Fruit fly (Drosophila melanogaster) whole organism, embryonic: ENCODE measurements around the gene edin.

ENCODE experiments used
- Bdp1 ChIP-seq: fragments of 200-800 bp; sonication (Bioruptor generic); optimal IDR thresholded peaks from 3 replicates; lab custom pipeline; 2016; ENCODE audit warnings: missing biosample characterization, missing genetic modification characterization
- Bteb2 ChIP-seq: fragments of 200-800 bp; sonication (Bioruptor generic); optimal IDR thresholded peaks from 2 replicates; lab custom pipeline; 2016; ENCODE audit warnings: missing biosample characterization, missing genetic modification characterization
- CG10543 ChIP-seq: fragments of 200-800 bp; sonication (Bioruptor generic); optimal IDR thresholded peaks from 3 replicates; lab custom pipeline; 2017; ENCODE audit warnings: missing biosample characterization, mild to moderate bottlenecking, missing genetic modification characterization, moderate library complexity
- CG11085 ChIP-seq: fragments of 200-800 bp; sonication (Bioruptor generic); IDR thresholded peaks from 2 replicates; pipeline ENCODE4 v1.3.6; 2022; ENCODE audit warnings: missing biosample characterization, missing genetic modification characterization
- CG12942 ChIP-seq: fragments of 200-800 bp; sonication (Bioruptor generic); optimal IDR thresholded peaks from 3 replicates; lab custom pipeline; 2016; ENCODE audit warnings: missing biosample characterization, missing genetic modification characterization
- CG13296 ChIP-seq: fragments of 200-800 bp; sonication (Bioruptor generic); optimal IDR thresholded peaks from 3 replicates; lab custom pipeline; 2018; ENCODE audit warnings: missing biosample characterization, mild to moderate bottlenecking, missing genetic modification characterization
- CG14667 ChIP-seq: fragments of 200-800 bp; sonication (Bioruptor generic); IDR thresholded peaks from 2 replicates; pipeline ENCODE4 v1.3.6; 2022; ENCODE audit warnings: missing biosample characterization, missing genetic modification characterization
- CG15073 ChIP-seq: fragments of 200-800 bp; sonication (Bioruptor generic); optimal IDR thresholded peaks from 2 replicates; lab custom pipeline; 2016; ENCODE audit warnings: missing biosample characterization, missing genetic modification characterization
- CG15269 ChIP-seq: fragments of 200-800 bp; sonication (Bioruptor generic); optimal IDR thresholded peaks from 2 replicates; lab custom pipeline; 2018; ENCODE audit warnings: missing biosample characterization, mild to moderate bottlenecking, missing genetic modification characterization, moderate library complexity
- CG15514 ChIP-seq: fragments of 200-800 bp; sonication (Bioruptor generic); optimal IDR thresholded peaks from 3 replicates; lab custom pipeline; 2017; ENCODE audit warnings: missing biosample characterization, missing genetic modification characterization, mild to moderate bottlenecking, moderate library complexity, missing genetic modification reagents
- CG17568 ChIP-seq: fragments of 200-800 bp; sonication (Bioruptor generic); optimal IDR thresholded peaks from 2 replicates; lab custom pipeline; 2018; ENCODE audit warnings: missing biosample characterization, mild to moderate bottlenecking, missing genetic modification characterization, moderate library complexity
- CG1792 ChIP-seq: fragments of 200-800 bp; sonication (Bioruptor generic); optimal IDR thresholded peaks from 2 replicates; lab custom pipeline; 2016; ENCODE audit warnings: missing biosample characterization, missing genetic modification characterization
- CG1832 ChIP-seq: fragments of 200-800 bp; sonication (Bioruptor generic); optimal IDR thresholded peaks from 2 replicates; lab custom pipeline; 2017; ENCODE audit warnings: missing biosample characterization, mild to moderate bottlenecking, missing genetic modification characterization, inconsistent platforms
- CG2712 ChIP-seq: fragments of 200-800 bp; optimal IDR thresholded peaks from 3 replicates; lab custom pipeline; 2019; ENCODE audit warnings: missing biosample characterization, mild to moderate bottlenecking, missing genetic modification characterization, moderate library complexity
- CG2875 ChIP-seq: fragments of 200-800 bp; sonication (Bioruptor generic); optimal IDR thresholded peaks from 2 replicates; lab custom pipeline; 2017; ENCODE audit warnings: missing biosample characterization, mild to moderate bottlenecking, missing genetic modification characterization, missing genetic modification reagents
- CG31441 ChIP-seq: fragments of 200-800 bp; sonication (Bioruptor generic); IDR thresholded peaks from 2 replicates; pipeline ENCODE4 v1.3.6; 2022; ENCODE audit warnings: missing biosample characterization, missing genetic modification characterization
- CG3407 ChIP-seq: fragments of 200-800 bp; sonication (Bioruptor generic); optimal IDR thresholded peaks from 2 replicates; lab custom pipeline; 2018; ENCODE audit warnings: missing biosample characterization, mild to moderate bottlenecking, missing genetic modification characterization
- CG42726 ChIP-seq: fragments of 200-800 bp; sonication (Bioruptor generic); IDR thresholded peaks from 2 replicates; pipeline ENCODE4 v1.3.6; 2022; ENCODE audit warnings: missing biosample characterization, missing genetic modification characterization; ENCODE audit not compliant: partially characterized antibody
- CG6175 ChIP-seq: fragments of 200-800 bp; sonication (Bioruptor generic); IDR thresholded peaks from 3 replicates; pipeline ENCODE4 v1.3.6; 2022; ENCODE audit warnings: missing biosample characterization, missing genetic modification characterization
- CG6254 ChIP-seq: fragments of 200-800 bp; sonication (Bioruptor generic); optimal IDR thresholded peaks from 3 replicates; lab custom pipeline; 2017; ENCODE audit warnings: mild to moderate bottlenecking, missing biosample characterization, missing genetic modification reagents, missing genetic modification characterization
- CG7987 ChIP-seq: fragments of 200-800 bp; sonication (Bioruptor generic); optimal IDR thresholded peaks from 2 replicates; lab custom pipeline; 2018; ENCODE audit warnings: missing biosample characterization, mild to moderate bottlenecking, missing genetic modification characterization, moderate library complexity
- Dip3 ChIP-seq: fragments of 200-800 bp; sonication (Bioruptor generic); optimal IDR thresholded peaks from 3 replicates; lab custom pipeline; 2016; ENCODE audit warnings: missing biosample characterization, missing genetic modification characterization
- Fer1 ChIP-seq: fragments of 200-800 bp; sonication (Bioruptor generic); optimal IDR thresholded peaks from 2 replicates; lab custom pipeline; 2017; ENCODE audit warnings: missing biosample characterization, mild to moderate bottlenecking, missing genetic modification characterization
- H15 ChIP-seq: fragments of 200-800 bp; sonication (Bioruptor generic); IDR thresholded peaks from 3 replicates; pipeline ENCODE4 v1.3.6; 2022; ENCODE audit warnings: missing biosample characterization, missing genetic modification characterization
- Med ChIP-seq: fragments of 200-800 bp; sonication (Bioruptor generic); peaks from one replicate; lab custom pipeline; 2016; ENCODE audit warnings: missing biosample characterization, missing genetic modification characterization, mild to moderate bottlenecking, inconsistent platforms, moderate library complexity
- Mrtf ChIP-seq: fragments of 200-800 bp; sonication (Bioruptor generic); IDR thresholded peaks from 3 replicates; pipeline ENCODE4 v1.3.6; 2022; ENCODE audit warnings: missing biosample characterization, missing genetic modification characterization
- NfI ChIP-seq: fragments of 200-800 bp; sonication (Bioruptor generic); optimal IDR thresholded peaks from 3 replicates; lab custom pipeline; 2018; ENCODE audit warnings: missing biosample characterization, mild to moderate bottlenecking, missing genetic modification characterization, moderate library complexity
- Side ChIP-seq: fragments of 200-800 bp; sonication (Bioruptor generic); optimal IDR thresholded peaks from 2 replicates; lab custom pipeline; 2016; ENCODE audit warnings: missing biosample characterization, missing genetic modification characterization
- Sox100B ChIP-seq: fragments of 200-800 bp; sonication (Bioruptor generic); optimal IDR thresholded peaks from 3 replicates; lab custom pipeline; 2018; ENCODE audit warnings: missing biosample characterization, mild to moderate bottlenecking, missing genetic modification characterization
- Ssrp ChIP-seq: fragments of 200-800 bp; sonication (Bioruptor generic); optimal IDR thresholded peaks from 2 replicates; lab custom pipeline; 2018; ENCODE audit warnings: missing biosample characterization, mild to moderate bottlenecking, missing genetic modification characterization, moderate library complexity
- Xbp1 ChIP-seq: fragments of 200-800 bp; sonication (Bioruptor generic); optimal IDR thresholded peaks from 3 replicates; lab custom pipeline; 2016; ENCODE audit warnings: missing biosample characterization, mild to moderate bottlenecking, missing genetic modification characterization
- ara ChIP-seq: fragments of 200-800 bp; sonication (Bioruptor generic); IDR thresholded peaks from 2 replicates; pipeline ENCODE4 v1.3.6; 2022; ENCODE audit warnings: missing biosample characterization, missing genetic modification characterization
- chif ChIP-seq, 2 experiments: fragments of 200-800 bp; sonication (Bioruptor generic); optimal IDR thresholded peaks; 3 replicates each; lab custom pipeline; 2016; ENCODE audit warnings: missing biosample characterization in 2 of 2, missing genetic modification characterization in 2 of 2
- ci ChIP-seq: fragments of 200-800 bp; sonication (Bioruptor generic); IDR thresholded peaks from 3 replicates; pipeline ENCODE4 v1.3.6; 2022; ENCODE audit warnings: missing biosample characterization, missing genetic modification characterization
- crp ChIP-seq, 2 experiments: fragments of 200-800 bp; sonication (Bioruptor generic); optimal IDR thresholded peaks; 2 replicates in 1 of 2; 3 replicates in 1 of 2; lab custom pipeline; 2017; ENCODE audit warnings: missing biosample characterization in 2 of 2, missing genetic modification characterization in 2 of 2, mild to moderate bottlenecking in 1 of 2, moderate library complexity in 1 of 2
- dimm ChIP-seq: fragments of 200-800 bp; sonication (Bioruptor generic); IDR thresholded peaks from 2 replicates; pipeline ENCODE4 v1.3.6; 2022; ENCODE audit warnings: missing biosample characterization, missing genetic modification characterization
- emc ChIP-seq: fragments of 200-800 bp; sonication (Bioruptor generic); optimal IDR thresholded peaks from 2 replicates; lab custom pipeline; 2016; ENCODE audit warnings: missing biosample characterization, missing genetic modification characterization
- gcm ChIP-seq: fragments of 200-800 bp; sonication (Bioruptor generic); optimal IDR thresholded peaks from 2 replicates; lab custom pipeline; 2019; ENCODE audit warnings: missing biosample characterization, mild to moderate bottlenecking, missing genetic modification characterization, moderate library complexity
- gem ChIP-seq: fragments of 200-800 bp; sonication (Bioruptor generic); optimal IDR thresholded peaks from 2 replicates; lab custom pipeline; 2019; ENCODE audit warnings: missing biosample characterization, mild to moderate bottlenecking, missing genetic modification characterization, moderate library complexity
- gsb-n ChIP-seq: fragments of 200-800 bp; sonication (Bioruptor generic); optimal IDR thresholded peaks from 3 replicates; lab custom pipeline; 2018; ENCODE audit warnings: missing biosample characterization, mild to moderate bottlenecking, missing genetic modification characterization
- ham ChIP-seq: fragments of 200-800 bp; sonication (Bioruptor generic); IDR thresholded peaks from 2 replicates; pipeline ENCODE4 v1.3.6; 2022; ENCODE audit warnings: missing biosample characterization, missing genetic modification characterization
- hth ChIP-seq: fragments of >200 bp; optimal IDR thresholded peaks from 2 replicates; lab custom pipeline; 2017; ENCODE audit warnings: inconsistent platforms
- lab ChIP-seq: fragments of 200-800 bp; sonication (Bioruptor generic); optimal IDR thresholded peaks from 3 replicates; lab custom pipeline; 2017; ENCODE audit warnings: missing biosample characterization, missing genetic modification characterization, mild to moderate bottlenecking, moderate library complexity, missing genetic modification reagents
- lola ChIP-seq, 3 experiments: fragments of >200 bp in 2 of 3; fragments of 200-800 bp in 1 of 3; sonication (Bioruptor generic) in 1 of 3; optimal IDR thresholded peaks; 2 replicates each; lab custom pipeline; 2017 to 2019; ENCODE audit warnings: missing biosample characterization in 3 of 3, missing genetic modification characterization in 3 of 3, mild to moderate bottlenecking in 1 of 3, moderate library complexity in 1 of 3
- nerfin-1 ChIP-seq: fragments of 200-800 bp; sonication (Bioruptor generic); optimal IDR thresholded peaks from 3 replicates; lab custom pipeline; 2019; ENCODE audit warnings: missing biosample characterization, mild to moderate bottlenecking, missing genetic modification characterization, moderate library complexity
- nmo ChIP-seq: fragments of 200-800 bp; sonication (Bioruptor generic); optimal IDR thresholded peaks from 2 replicates; lab custom pipeline; 2018; ENCODE audit warnings: missing biosample characterization, mild to moderate bottlenecking, missing genetic modification characterization, moderate library complexity
- onecut ChIP-seq: fragments of 200-800 bp; sonication (Bioruptor generic); IDR thresholded peaks from 2 replicates; pipeline ENCODE4 v1.3.6; 2022; ENCODE audit warnings: missing biosample characterization, missing genetic modification characterization
- org-1 ChIP-seq: fragments of 200-800 bp; sonication (Bioruptor generic); optimal IDR thresholded peaks from 2 replicates; lab custom pipeline; 2017; ENCODE audit warnings: missing biosample characterization, missing genetic modification characterization
- pros ChIP-seq: fragments of 200-800 bp; sonication (Bioruptor generic); optimal IDR thresholded peaks from 3 replicates; lab custom pipeline; 2019; ENCODE audit warnings: missing biosample characterization, mild to moderate bottlenecking, missing genetic modification characterization, moderate library complexity
- sens ChIP-seq: fragments of 200-800 bp; sonication (Bioruptor generic); peaks from one replicate; lab custom pipeline; 2016; ENCODE audit warnings: missing biosample characterization, missing genetic modification characterization
- slp2 ChIP-seq: fragments of 200-800 bp; sonication (Bioruptor generic); optimal IDR thresholded peaks from 2 replicates; lab custom pipeline; 2016; ENCODE audit warnings: missing biosample characterization, missing genetic modification characterization
- zf30C ChIP-seq: fragments of 200-800 bp; sonication (Bioruptor generic); optimal IDR thresholded peaks from 3 replicates; lab custom pipeline; 2018; ENCODE audit warnings: missing biosample characterization, mild to moderate bottlenecking, missing genetic modification characterization

The edin gene

DNA sequence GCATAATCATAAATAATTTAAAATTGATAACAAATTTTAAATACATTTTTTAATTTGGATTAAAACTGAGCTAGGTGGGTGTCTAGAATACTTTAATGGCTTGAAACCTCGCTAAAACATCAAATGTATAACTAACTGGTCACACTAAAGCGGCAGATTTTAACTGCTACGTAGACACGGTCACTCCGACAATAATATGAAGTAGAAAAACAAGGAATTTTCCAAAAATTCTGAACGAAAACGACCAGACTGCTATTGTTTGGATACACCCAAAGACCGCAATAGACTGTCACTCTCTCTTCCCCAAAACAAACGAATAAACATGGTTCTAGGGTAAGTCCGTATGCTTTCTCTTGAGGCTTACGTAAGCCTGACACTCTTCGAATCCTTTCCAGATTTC lies 28.9 kb upstream of the edin start, which contains the start of gene QIL1 (continued):
- no peak for TF ChIP-seq CG10543
- no peak for TF ChIP-seq onecut
- TF ChIP-seq crp (GFP tag; optimal IDR thresholded peaks at IDR 0.05; lab: Kevin White, UChicago) = no peak
- TF ChIP-seq NfI (GFP tag; lab: Kevin White, UChicago) = peak; percentile 2
- peak; percentile 16 for TF ChIP-seq gem (tag; lab: Kevin White, UChicago)
- no peak for TF ChIP-seq CG15269
- no peak for TF ChIP-seq Sox100B
- no peak for TF ChIP-seq CG3407 (GFP tag; lab: Kevin White, UChicago)
- TF ChIP-seq hth (lab: Kevin White, UChicago) = no peak
- 0 out of 2 replicates have a peak, but pooled peaks have one; percentile 31 for TF ChIP-seq CG31441 (GFP tag; lab: Robert Waterston, UW)
- no peak for TF ChIP-seq lola (GFP tag; optimal IDR thresholded peaks at IDR 0.05; lab: Kevin White, UChicago)
- no peak for TF ChIP-seq Mrtf (GFP tag; lab: Robert Waterston, UW)
- no peak for TF ChIP-seq CG17568 (GFP tag; lab: Kevin White, UChicago)
- no peak for TF ChIP-seq ara (GFP tag; lab: Robert Waterston, UW)
- TF ChIP-seq pros (GFP tag; lab: Kevin White, UChicago) = no peak
- TF ChIP-seq zf30C (GFP tag; lab: Kevin White, UChicago) = no peak
- TF ChIP-seq Xbp1 = no peak
- TF ChIP-seq lab (GFP tag; lab: Kevin White, UChicago) = no peak
- TF ChIP-seq CG6254 = no peak
- no peak for TF ChIP-seq H15 (GFP tag; lab: Robert Waterston, UW)
- TF ChIP-seq Med (GFP tag; lab: Kevin White, UChicago) = peak; percentile 47
- TF ChIP-seq ham (GFP tag; lab: Robert Waterston, UW) = no peak
- no peak for TF ChIP-seq CG14667
- TF ChIP-seq Dip3 (GFP tag; lab: Kevin White, UChicago) = no peak
- TF ChIP-seq ci (GFP tag; lab: Robert Waterston, UW) = no peak
- TF ChIP-seq Bteb2 (GFP tag; lab: Kevin White, UChicago) = no peak
- TF ChIP-seq nerfin-1 (tag; lab: Kevin White, UChicago) = no peak
- no peak for TF ChIP-seq Ssrp (tag; lab: Kevin White, UChicago)
- no peak for TF ChIP-seq CG11085 (GFP tag; lab: Robert Waterston, UW)
- no peak for TF ChIP-seq chif (GFP tag; optimal IDR thresholded peaks at IDR 0.05; lab: Kevin White, UChicago)
- no peak for TF ChIP-seq dimm (GFP tag; lab: Robert Waterston, UW)
- no peak for TF ChIP-seq Side (GFP tag; lab: Kevin White, UChicago)
- TF ChIP-seq Fer1 = no peak
- no peak for TF ChIP-seq CG7987 (GFP tag; lab: Kevin White, UChicago)
- no peak for TF ChIP-seq CG1832 (GFP tag; lab: Kevin White, UChicago)
- peak; percentile 65 for TF ChIP-seq CG15514 (GFP tag; lab: Kevin White, UChicago)
- no peak for TF ChIP-seq CG13296 (GFP tag; lab: Kevin White, UChicago)
- TF ChIP-seq sens = peak; percentile 67
- no peak for TF ChIP-seq CG42726 (GFP tag; lab: Robert Waterston, UW)
- TF ChIP-seq CG2712 (tag; lab: Kevin White, UChicago) = peak; percentile 40
- peak; percentile 54 for TF ChIP-seq nmo
- no peak for TF ChIP-seq gsb-n (tag; lab: Kevin White, UChicago)
- TF ChIP-seq emc (GFP tag; lab: Kevin White, UChicago) = no peak
- TF ChIP-seq slp2 (GFP tag; lab: Kevin White, UChicago) = no peak
- no peak for TF ChIP-seq org-1 (GFP tag; lab: Kevin White, UChicago)
- no peak for TF ChIP-seq gcm
- no peak for TF ChIP-seq Bdp1 (GFP tag; lab: Kevin White, UChicago)
- TF ChIP-seq CG6175 = no peak
- no peak for TF ChIP-seq CG1792 (GFP tag; lab: Kevin White, UChicago)
- TF ChIP-seq CG2875 (GFP tag; lab: Kevin White, UChicago) = no peak
- no peak for TF ChIP-seq CG15073
- TF ChIP-seq CG12942 (GFP tag; lab: Kevin White, UChicago) = no peak
